Worm (Caenorhabditis elegans) whole organism, midembryonic: ENCODE results near the gene C14A4.13.

ENCODE experiments used
- T22C8.4 ChIP-seq: fragments of 200-800 bp; sonication (Bioruptor generic); IDR thresholded peaks from 2 replicates; pipeline ENCODE4 v1.3.6; 2022; ENCODE audit warnings: missing genetic modification characterization, missing compliant biosample characterization
- cog-1 ChIP-seq: sonication (generic microtip); optimal IDR thresholded peaks from 2 replicates; lab custom pipeline; 2016; ENCODE audit warnings: missing genetic modification characterization, missing compliant biosample characterization
- flt-1 ChIP-seq: fragments of 200-800 bp; sonication (Bioruptor generic); IDR thresholded peaks from 2 replicates; pipeline ENCODE4 v1.3.6; 2022; ENCODE audit warnings: missing genetic modification characterization, missing compliant biosample characterization
- klf-2 ChIP-seq: fragments of 200-800 bp; sonication (Bioruptor generic); conservative IDR thresholded peaks from 2 replicates; pipeline ENCODE4 v1.3.6; 2022; ENCODE audit warnings: missing genetic modification reagents, missing genetic modification characterization, missing compliant biosample characterization
- med-1 ChIP-seq: sonication (generic microtip); optimal IDR thresholded peaks from 2 replicates; lab custom pipeline; 2017; ENCODE audit warnings: missing genetic modification characterization, mild to moderate bottlenecking, missing compliant biosample characterization, antibody characterized with exemption, missing genetic modification reagents; ENCODE audit not compliant: insufficient read depth
- ref-1 ChIP-seq: fragments of 200-800 bp; sonication (Bioruptor generic); conservative IDR thresholded peaks from 2 replicates; pipeline ENCODE4 v1.3.6; 2022; ENCODE audit warnings: missing genetic modification reagents, missing genetic modification characterization, missing compliant biosample characterization
- ztf-23 ChIP-seq: fragments of 200-800 bp; sonication (Bioruptor generic); IDR thresholded peaks from 2 replicates; pipeline ENCODE4 v1.3.6; 2022; ENCODE audit warnings: missing genetic modification reagents, missing genetic modification characterization, missing compliant biosample characterization
- ztf-29 ChIP-seq: fragments of 200-800 bp; sonication (Bioruptor generic); IDR thresholded peaks from 2 replicates; pipeline ENCODE4 v1.3.6; 2022; ENCODE audit warnings: missing genetic modification reagents, missing genetic modification characterization, missing compliant biosample characterization

DNA sequence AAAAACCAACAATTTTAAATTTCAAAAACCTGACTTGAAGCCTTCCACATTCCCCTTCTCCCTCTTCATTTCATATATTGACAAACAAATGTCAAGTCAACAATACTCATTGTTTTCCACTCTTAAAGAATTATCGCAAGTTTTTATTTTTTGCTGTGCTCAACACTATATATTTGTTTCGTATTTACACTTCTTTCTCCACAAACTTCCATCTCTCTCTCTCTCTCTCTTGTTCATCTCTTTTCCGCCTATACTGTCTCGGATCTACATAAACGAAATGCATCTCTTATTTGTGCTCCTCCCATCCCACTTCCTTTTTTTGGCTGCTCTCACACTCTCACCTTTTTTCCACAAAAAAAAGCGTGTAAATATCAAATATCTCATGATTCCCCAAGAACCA lies 5.5 kb upstream of the C14A4.13 start, which contains the start of gene C14A4.12:
- TF ChIP-seq flt-1 (GFP tag; lab: Robert Waterston, UW), result no peak
- TF ChIP-seq med-1 (GFP tag; lab: Kevin White, UChicago), result no peak
- no peak for TF ChIP-seq cog-1 (tag; lab: Kevin White, UChicago)
- TF ChIP-seq ztf-29 (GFP tag; lab: Robert Waterston, UW), result no peak
- no peak for TF ChIP-seq ref-1 (GFP tag; lab: Robert Waterston, UW)
- TF ChIP-seq klf-2, result no peak
- TF ChIP-seq ztf-23, result no peak
- no peak for TF ChIP-seq T22C8.4 (GFP tag; lab: Robert Waterston, UW)
